Fruit fly (Drosophila melanogaster): ENCODE measurements around the gene wnd.

Gene wnd

dm6 chr3L:19632766-19633632, 2.6 kb downstream of the wnd start (continued):
- TF ChIP-seq CG2116 (GFP tag; optimal IDR thresholded peaks at IDR 0.05) (no peak), usp (GFP tag; optimal IDR thresholded peaks at IDR 0.05) (no peak), kni (GFP tag; optimal IDR thresholded peaks at IDR 0.05) (no peak), CG16813 (GFP tag; IDR thresholded peaks at IDR 0.05; ENCODE audit: partially characterized antibody) (no peak), ham (GFP tag; IDR thresholded peaks at IDR 0.05) (no peak), cwo (GFP tag; optimal IDR thresholded peaks at IDR 0.05) (peak; percentile 85), Spps (tag; optimal IDR thresholded peaks at IDR 0.05) (no peak), BtbVII (GFP tag; optimal IDR thresholded peaks at IDR 0.05) (peak; percentile 55), jing (GFP tag; optimal IDR thresholded peaks at IDR 0.05) (peak; percentile 10), vvl (GFP tag; IDR thresholded peaks at IDR 0.05) (peak; percentile 73), Meics (GFP tag; optimal IDR thresholded peaks at IDR 0.05) (peak; percentile 74), gcm2 (GFP tag; optimal IDR thresholded peaks at IDR 0.05) (peak; percentile 14), H2.0 (GFP tag; IDR thresholded peaks at IDR 0.05) (peak; percentile 22; the same call in 1 of the 2 replicates), TFAM (GFP tag; optimal IDR thresholded peaks at IDR 0.05) (no peak), tin (GFP tag; optimal IDR thresholded peaks at IDR 0.05) (peak; percentile 49), MBD-R2 (GFP tag; IDR thresholded peaks at IDR 0.05) (peak; percentile 64), lola (GFP tag; optimal IDR thresholded peaks at IDR 0.05) (no peak), CG15514 (GFP tag; optimal IDR thresholded peaks at IDR 0.05) (peak; percentile 64), ftz-f1 (GFP tag; optimal IDR thresholded peaks at IDR 0.05) (peak; percentile 45), Rfx (GFP tag; IDR thresholded peaks at IDR 0.05) (peak; percentile 87), Sox102F (GFP tag; optimal IDR thresholded peaks at IDR 0.05) (peak; percentile 56), CG4854 (GFP tag; optimal IDR thresholded peaks at IDR 0.05) (peak; percentile 48), chinmo (GFP tag; IDR thresholded peaks at IDR 0.05; ENCODE audit: partially characterized antibody) (peak; percentile 82; the same call in 3 of the 4 replicates), Asciz (GFP tag; optimal IDR thresholded peaks at IDR 0.05) (no peak), stc (GFP tag; IDR thresholded peaks at IDR 0.05) (no peak), CG10565 (GFP tag; optimal IDR thresholded peaks at IDR 0.05) (no peak), cato (GFP tag; optimal IDR thresholded peaks at IDR 0.05; ENCODE audit: borderline replicate concordance) (no peak), luna (GFP tag; optimal IDR thresholded peaks at IDR 0.05) (no peak), pzg (GFP tag; optimal IDR thresholded peaks at IDR 0.05) (peak; percentile 44), CG12236 (GFP tag; optimal IDR thresholded peaks at IDR 0.05) (no peak), org-1 (GFP tag; optimal IDR thresholded peaks at IDR 0.05) (peak; percentile 3), Aef1 (GFP tag; IDR thresholded peaks at IDR 0.05) (peak; percentile 61; the same call in 2 of the 3 replicates), Nf-YA (GFP tag; IDR thresholded peaks at IDR 0.05) (no peak), Elba2 (GFP tag; optimal IDR thresholded peaks at IDR 0.05) (no peak), CG12299 (tag; optimal IDR thresholded peaks at IDR 0.05) (peak; percentile 26), CG6175 (GFP tag; IDR thresholded peaks at IDR 0.05) (peak; percentile 64; the same call in 2 of the 3 replicates), CG7357 (GFP tag; IDR thresholded peaks at IDR 0.05) (peak; percentile 37; the same call in 2 of the 3 replicates), sd (tag; optimal IDR thresholded peaks at IDR 0.05) (peak; percentile 74), CG17385 (GFP tag; optimal IDR thresholded peaks at IDR 0.05) (peak; percentile 43), twi (tag; optimal IDR thresholded peaks at IDR 0.05) (no peak), CG3281 (GFP tag; optimal IDR thresholded peaks at IDR 0.05) (peak; percentile 77), tll (GFP tag; optimal IDR thresholded peaks at IDR 0.05) (no peak), odd (GFP tag; optimal IDR thresholded peaks at IDR 0.05) (peak; percentile 56), Bgb (GFP tag; IDR thresholded peaks at IDR 0.05; ENCODE audit: partially characterized antibody) (0 out of 2 replicates have a peak, but pooled peaks have one; percentile 25), ewg (GFP tag; optimal IDR thresholded peaks at IDR 0.05) (no peak), CG7556 (GFP tag; optimal IDR thresholded peaks at IDR 0.05) (peak; percentile 42), peb (GFP tag; IDR thresholded peaks at IDR 0.05) (no peak), zf30C (GFP tag; optimal IDR thresholded peaks at IDR 0.05) (peak; percentile 40)

Measured in whole organism, embryonic.